Worm (Caenorhabditis elegans): ENCODE data around the gene pitr-6.

DNA sequence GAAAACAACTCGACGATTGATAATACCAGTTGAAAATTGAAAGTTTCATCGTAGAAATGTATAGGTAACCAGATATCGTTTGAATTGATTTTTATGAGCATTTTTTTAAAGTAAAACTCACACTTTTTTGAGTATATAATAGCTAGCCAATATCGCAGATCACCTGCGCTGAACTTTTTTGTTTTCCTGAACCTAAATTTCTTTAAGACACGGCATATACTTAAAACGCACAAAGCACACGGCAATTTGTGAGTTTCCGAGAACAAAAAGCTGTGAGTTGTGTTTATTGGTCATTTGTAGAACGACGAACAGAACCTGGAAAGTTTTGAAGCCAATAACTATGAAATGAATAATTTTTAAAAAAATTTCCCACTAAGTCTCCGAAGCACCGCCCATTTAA is 43.3 kb upstream of the pitr-6 start, which contains the start of gene sre-29:
- TF ChIP-seq hmg-1.1 (GFP tag; IDR thresholded peaks at IDR 0.05) (no peak), F10B5.3 (tag; optimal IDR thresholded peaks at IDR 0.05) (no peak), nhr-76 (tag; optimal IDR thresholded peaks at IDR 0.05) (no peak), hlh-11 (tag; optimal IDR thresholded peaks at IDR 0.05) (no peak), Y48G9A.11 (GFP tag; IDR thresholded peaks at IDR 0.05) (no peak), Y105C5A.15 (GFP tag; IDR thresholded peaks at IDR 0.05) (no peak), jun-1 (tag; optimal IDR thresholded peaks at IDR 0.05) (no peak), mxl-3 (GFP tag; optimal IDR thresholded peaks at IDR 0.05) (no peak), mep-1 (tag; optimal IDR thresholded peaks at IDR 0.05) (no peak), duxl-1 (tag; optimal IDR thresholded peaks at IDR 0.05; ENCODE audit: poor library complexity) (no peak), ceh-82 (tag; optimal IDR thresholded peaks at IDR 0.05) (no peak), pha-4 (GFP tag; IDR thresholded peaks at IDR 0.05) (no peak), pha-4 (tag; optimal IDR thresholded peaks at IDR 0.05) (no peak)

Data from whole organism, L4 larva.